Fruit fly (Drosophila melanogaster): ENCODE data around the gene CG12065.

CG12065 gene

dm6 chrX:8536649-8537048 lies 37.5 kb upstream of the CG12065 start (continued):
- TF ChIP-seq Doc3 (GFP tag; IDR thresholded peaks at IDR 0.05; ENCODE audit: partially characterized antibody) (no peak), ac (GFP tag; optimal IDR thresholded peaks at IDR 0.05) (no peak), CTCF (GFP tag; optimal IDR thresholded peaks at IDR 0.05) (no peak), Xbp1 (GFP tag; optimal IDR thresholded peaks at IDR 0.05) (peak; percentile 21), HLH3B (GFP tag; IDR thresholded peaks at IDR 0.05) (0 out of 2 replicates have a peak, but pooled peaks have one; percentile 41), nmo (GFP tag; optimal IDR thresholded peaks at IDR 0.05) (peak; percentile 4), Trl (optimal IDR thresholded peaks at IDR 0.05) (no peak), Trl (GFP tag; optimal IDR thresholded peaks at IDR 0.05) (peak; percentile 46), CG9932 (GFP tag; IDR thresholded peaks at IDR 0.05) (peak; percentile 50; the same call in 1 of the 2 replicates), bcd (GFP tag; optimal IDR thresholded peaks at IDR 0.05) (peak; percentile 7), CG17385 (GFP tag; optimal IDR thresholded peaks at IDR 0.05) (peak; percentile 14), insv (GFP tag; optimal IDR thresholded peaks at IDR 0.05) (no peak), CG9215 (GFP tag; IDR thresholded peaks at IDR 0.05) (0 out of 2 replicates have a peak, but pooled peaks have one; percentile 11), Side (GFP tag; optimal IDR thresholded peaks at IDR 0.05) (peak; percentile 23), ranshi (GFP tag; IDR thresholded peaks at IDR 0.05) (peak; percentile 49; the same call in 1 of the 2 replicates), ci (GFP tag; IDR thresholded peaks at IDR 0.05) (peak; percentile 67; the same call in 1 of the 3 replicates), CG6854 (GFP tag; optimal IDR thresholded peaks at IDR 0.05) (peak; percentile 16), Hr78 (GFP tag; optimal IDR thresholded peaks at IDR 0.05) (peak in 1 of 2 experiments; percentile 29), NfI (GFP tag; optimal IDR thresholded peaks at IDR 0.05) (peak; percentile 15), Antp (GFP tag; optimal IDR thresholded peaks at IDR 0.05) (peak; percentile 29), zfh1 (GFP tag; IDR thresholded peaks at IDR 0.05) (peak; percentile 40; the same call in 1 of the 3 replicates), seq (GFP tag; IDR thresholded peaks at IDR 0.05) (0 out of 2 replicates have a peak, but pooled peaks have one; percentile 27), CG2199 (GFP tag; IDR thresholded peaks at IDR 0.05) (no peak), CG8290 (GFP tag; optimal IDR thresholded peaks at IDR 0.05) (no peak), CG8290 (tag; optimal IDR thresholded peaks at IDR 0.05) (peak in 1 of 2 experiments; percentile 45), unpg (GFP tag; optimal IDR thresholded peaks at IDR 0.05) (peak; percentile 10), Meics (GFP tag; optimal IDR thresholded peaks at IDR 0.05) (peak; percentile 15), Ada2b (GFP tag; IDR thresholded peaks at IDR 0.05) (peak; percentile 66), CG11695 (GFP tag; IDR thresholded peaks at IDR 0.05) (0 out of 3 replicates have a peak, but pooled peaks have one; percentile 38), Neu2 (GFP tag; optimal IDR thresholded peaks at IDR 0.05; ENCODE audit: borderline replicate concordance) (no peak), CG4707 (GFP tag; optimal IDR thresholded peaks at IDR 0.05) (peak; percentile 5), CG10543 (GFP tag; optimal IDR thresholded peaks at IDR 0.05) (no peak), Spps (tag; optimal IDR thresholded peaks at IDR 0.05) (no peak), CG2678 (tag; optimal IDR thresholded peaks at IDR 0.05) (peak; percentile 61), Aef1 (GFP tag; IDR thresholded peaks at IDR 0.05) (0 out of 3 replicates have a peak, but pooled peaks have one; percentile 32), az2 (GFP tag; optimal IDR thresholded peaks at IDR 0.05) (peak; percentile 2), wor (GFP tag; IDR thresholded peaks at IDR 0.05) (peak; percentile 13; the same call in 1 of the 2 replicates), CG14014 (GFP tag; IDR thresholded peaks at IDR 0.05) (0 out of 2 replicates have a peak, but pooled peaks have one; percentile 40), BtbVII (GFP tag; optimal IDR thresholded peaks at IDR 0.05) (peak; percentile 14), ttk (GFP tag; IDR thresholded peaks at IDR 0.05) (peak; percentile 60), crc (GFP tag; optimal IDR thresholded peaks at IDR 0.05) (peak; percentile 4), lilli (GFP tag; optimal IDR thresholded peaks at IDR 0.05) (peak; percentile 58), Hr51 (GFP tag; optimal IDR thresholded peaks at IDR 0.05) (peak in 1 of 2 experiments; percentile 48), CG8924 (tag; optimal IDR thresholded peaks at IDR 0.05) (peak; percentile 0), wdn (GFP tag; IDR thresholded peaks at IDR 0.05) (peak; percentile 39; the same call in 1 of the 2 replicates), CG7839 (tag; optimal IDR thresholded peaks at IDR 0.05) (peak; percentile 57), CG2889 (GFP tag; IDR thresholded peaks at IDR 0.05) (0 out of 3 replicates have a peak, but pooled peaks have one; percentile 7), gem (tag; optimal IDR thresholded peaks at IDR 0.05) (peak; percentile 43), sim (GFP tag; IDR thresholded peaks at IDR 0.05) (no peak), CG4404 (GFP tag; IDR thresholded peaks at IDR 0.05) (no peak), CG13424 (tag; optimal IDR thresholded peaks at IDR 0.05) (peak; percentile 22)

Data from whole organism, embryonic.